Fruit fly (Drosophila melanogaster): ENCODE data around the gene CG13043.

dm6 chr3L:16321172-16321571 lies 15.5 kb upstream of the CG13043 start, which contains the start of gene CG42718:
- TF ChIP-seq psq (GFP tag; optimal IDR thresholded peaks at IDR 0.05) = no peak
- no peak for TF ChIP-seq Myc (optimal IDR thresholded peaks at IDR 0.05)
- no peak for TF ChIP-seq h (GFP tag; optimal IDR thresholded peaks at IDR 0.05)
- no peak for TF ChIP-seq pan (optimal IDR thresholded peaks at IDR 0.05)
- TF ChIP-seq usp (GFP tag; optimal IDR thresholded peaks at IDR 0.05) = no peak
- no peak for TF ChIP-seq Hr78 (GFP tag; optimal IDR thresholded peaks at IDR 0.05)
- TF ChIP-seq CG9705 (GFP tag; optimal IDR thresholded peaks at IDR 0.05) = no peak
- TF ChIP-seq br (GFP tag; optimal IDR thresholded peaks at IDR 0.05) = no peak
- no peak for TF ChIP-seq lola (GFP tag; optimal IDR thresholded peaks at IDR 0.05)
- TF ChIP-seq foxo (GFP tag; optimal IDR thresholded peaks at IDR 0.05) = no peak
- no peak for TF ChIP-seq Abd-B (GFP tag; optimal IDR thresholded peaks at IDR 0.05)
- TF ChIP-seq Jra (GFP tag; optimal IDR thresholded peaks at IDR 0.05) = no peak
- TF ChIP-seq Dfd (GFP tag; optimal IDR thresholded peaks at IDR 0.05) = no peak
- TF ChIP-seq fru (GFP tag; optimal IDR thresholded peaks at IDR 0.05) = no peak

All from whole organism, wandering third instar larva.